Fruit fly (Drosophila melanogaster) whole organism, prepupa: Measurements from ENCODE around the gene UbcE2H.

Source experiments
- Blimp-1 ChIP-seq: fragments of 200-800 bp; sonication (Bioruptor generic); optimal IDR thresholded peaks from 3 replicates; lab custom pipeline; 2017; ENCODE audit warnings: missing biosample characterization, missing genetic modification characterization, mild to moderate bottlenecking, moderate library complexity, missing genetic modification reagents
- CG10631 ChIP-seq: fragments of 200-800 bp; sonication (Bioruptor generic); optimal IDR thresholded peaks from 2 replicates; lab custom pipeline; 2016; ENCODE audit warnings: missing biosample characterization, missing genetic modification characterization
- CG11294 ChIP-seq: fragments of 200-800 bp; sonication (Bioruptor generic); IDR thresholded peaks from 2 replicates; pipeline ENCODE4 v1.3.6; 2022; ENCODE audit warnings: missing biosample characterization, missing genetic modification characterization
- CG11762 ChIP-seq: fragments of 200-800 bp; sonication (Bioruptor generic); optimal IDR thresholded peaks from 3 replicates; lab custom pipeline; 2016; ENCODE audit warnings: missing biosample characterization, missing genetic modification characterization; ENCODE audit not compliant: insufficient read depth
- CG11902 ChIP-seq: fragments of 200-800 bp; sonication (Bioruptor generic); optimal IDR thresholded peaks from 3 replicates; lab custom pipeline; 2016; ENCODE audit warnings: missing biosample characterization, missing genetic modification characterization
- CG15336 ChIP-seq: fragments of 200-800 bp; sonication (Bioruptor generic); IDR thresholded peaks from 2 replicates; pipeline ENCODE4 v1.3.6; 2022; ENCODE audit warnings: missing biosample characterization, missing genetic modification characterization
- CG1621 ChIP-seq: fragments of 200-800 bp; sonication (Bioruptor generic); optimal IDR thresholded peaks from 3 replicates; lab custom pipeline; 2018; ENCODE audit warnings: missing biosample characterization, mild to moderate bottlenecking, missing genetic modification characterization
- CG16779 ChIP-seq: fragments of 200-800 bp; sonication (Bioruptor generic); optimal IDR thresholded peaks from 3 replicates; lab custom pipeline; 2017; ENCODE audit warnings: missing biosample characterization, mild to moderate bottlenecking, missing genetic modification characterization
- CG3032 ChIP-seq: fragments of 200-800 bp; optimal IDR thresholded peaks from 2 replicates; lab custom pipeline; 2019; ENCODE audit warnings: missing biosample characterization, mild to moderate bottlenecking, missing genetic modification characterization, moderate library complexity
- CG31627 ChIP-seq: fragments of 200-800 bp; sonication (Bioruptor generic); optimal IDR thresholded peaks from 3 replicates; lab custom pipeline; 2016; ENCODE audit warnings: missing biosample characterization, missing genetic modification characterization
- CG34406 ChIP-seq: fragments of 200-800 bp; sonication (Bioruptor generic); optimal IDR thresholded peaks from 3 replicates; lab custom pipeline; 2016; ENCODE audit warnings: missing biosample characterization, missing genetic modification characterization
- CG3919 ChIP-seq: fragments of 200-800 bp; sonication (Bioruptor generic); optimal IDR thresholded peaks from 3 replicates; lab custom pipeline; 2016; ENCODE audit warnings: missing biosample characterization, missing genetic modification characterization
- CG4318 ChIP-seq: fragments of 200-800 bp; sonication (Bioruptor generic); optimal IDR thresholded peaks from 3 replicates; lab custom pipeline; 2017; ENCODE audit warnings: missing biosample characterization, mild to moderate bottlenecking, missing genetic modification characterization
- CG6163 ChIP-seq: fragments of 200-800 bp; sonication (Bioruptor generic); IDR thresholded peaks from 3 replicates; pipeline ENCODE4 v1.3.6; 2022; ENCODE audit warnings: missing biosample characterization, missing genetic modification characterization
- CG6276 ChIP-seq: fragments of 200-800 bp; sonication (Bioruptor generic); optimal IDR thresholded peaks from 2 replicates; lab custom pipeline; 2017; ENCODE audit warnings: missing biosample characterization, mild to moderate bottlenecking, missing genetic modification characterization
- CG6792 ChIP-seq: fragments of 200-800 bp; sonication (Bioruptor generic); optimal IDR thresholded peaks from 3 replicates; lab custom pipeline; 2016; ENCODE audit warnings: missing biosample characterization, missing genetic modification characterization
- CG6854 ChIP-seq: fragments of 200-800 bp; sonication (Bioruptor generic); optimal IDR thresholded peaks from 2 replicates; lab custom pipeline; 2017; ENCODE audit warnings: missing biosample characterization, mild to moderate bottlenecking, missing genetic modification characterization
- CG7368 ChIP-seq: fragments of 200-800 bp; sonication (Bioruptor generic); optimal IDR thresholded peaks from 3 replicates; lab custom pipeline; 2016; ENCODE audit warnings: missing biosample characterization, missing genetic modification characterization
- CG8119 ChIP-seq: fragments of 200-800 bp; sonication (Bioruptor generic); IDR thresholded peaks from 3 replicates; pipeline ENCODE4 v1.3.6; 2022; ENCODE audit warnings: missing biosample characterization, missing genetic modification characterization
- CG8319 ChIP-seq: fragments of 200-800 bp; sonication (Bioruptor generic); optimal IDR thresholded peaks from 3 replicates; lab custom pipeline; 2016; ENCODE audit warnings: missing biosample characterization, missing genetic modification characterization
- CG8632 ChIP-seq: fragments of 200-800 bp; sonication (Bioruptor generic); optimal IDR thresholded peaks from 3 replicates; lab custom pipeline; 2016; ENCODE audit warnings: missing biosample characterization, missing genetic modification characterization
- CG9139 ChIP-seq: fragments of 200-800 bp; sonication (Bioruptor generic); optimal IDR thresholded peaks from 3 replicates; lab custom pipeline; 2017; ENCODE audit warnings: missing biosample characterization, mild to moderate bottlenecking, missing genetic modification characterization
- Eip75B ChIP-seq: fragments of 200-800 bp; sonication (Bioruptor generic); optimal IDR thresholded peaks from 3 replicates; lab custom pipeline; 2016; ENCODE audit warnings: missing biosample characterization, missing genetic modification characterization
- Eip78C ChIP-seq: fragments of 200-800 bp; sonication (Bioruptor generic); peaks from one replicate; lab custom pipeline; 2016; ENCODE audit warnings: missing biosample characterization, missing genetic modification characterization
- Eip93F ChIP-seq: fragments of 200-800 bp; sonication (Bioruptor generic); optimal IDR thresholded peaks from 2 replicates; lab custom pipeline; 2016; ENCODE audit warnings: missing biosample characterization, mild to moderate bottlenecking, missing genetic modification characterization
- Ets21C ChIP-seq: fragments of 200-800 bp; sonication (Bioruptor generic); optimal IDR thresholded peaks from 3 replicates; lab custom pipeline; 2016; ENCODE audit warnings: missing biosample characterization, missing genetic modification characterization
- Ets96B ChIP-seq: fragments of 200-800 bp; optimal IDR thresholded peaks from 2 replicates; lab custom pipeline; 2019; ENCODE audit warnings: missing biosample characterization, mild to moderate bottlenecking, missing genetic modification characterization, moderate library complexity
- Gug ChIP-seq: fragments of 200-800 bp; sonication (Bioruptor generic); IDR thresholded peaks from 2 replicates; pipeline ENCODE4 v1.3.6; 2022; ENCODE audit warnings: missing biosample characterization, missing genetic modification characterization
- Hr39 ChIP-seq: fragments of 200-800 bp; sonication (Bioruptor generic); optimal IDR thresholded peaks from 2 replicates; lab custom pipeline; 2016; ENCODE audit warnings: missing biosample characterization, missing genetic modification characterization
- Hr4 ChIP-seq: fragments of 200-800 bp; sonication (Bioruptor generic); optimal IDR thresholded peaks from 3 replicates; lab custom pipeline; 2016; ENCODE audit warnings: missing biosample characterization, missing genetic modification characterization
- Lpt ChIP-seq: fragments of 200-800 bp; sonication (Bioruptor generic); optimal IDR thresholded peaks from 3 replicates; lab custom pipeline; 2016; ENCODE audit warnings: missing biosample characterization, missing genetic modification characterization
- achi ChIP-seq: fragments of 200-800 bp; sonication (Bioruptor generic); optimal IDR thresholded peaks from 3 replicates; lab custom pipeline; 2016; ENCODE audit warnings: missing biosample characterization, missing genetic modification characterization
- cyc ChIP-seq: fragments of 200-800 bp; sonication (Bioruptor generic); optimal IDR thresholded peaks from 3 replicates; lab custom pipeline; 2016; ENCODE audit warnings: missing biosample characterization, missing genetic modification characterization
- dac ChIP-seq: fragments of 200-800 bp; sonication (Bioruptor generic); optimal IDR thresholded peaks from 2 replicates; lab custom pipeline; 2017; ENCODE audit warnings: missing biosample characterization, mild to moderate bottlenecking, missing genetic modification characterization
- dsx ChIP-seq: fragments of 200-800 bp; optimal IDR thresholded peaks from 3 replicates; lab custom pipeline; 2019; ENCODE audit warnings: missing biosample characterization, mild to moderate bottlenecking, missing genetic modification characterization, moderate library complexity; ENCODE audit not compliant: poor library complexity, severe bottlenecking
- esn ChIP-seq: fragments of 200-800 bp; sonication (Bioruptor generic); optimal IDR thresholded peaks from 2 replicates; lab custom pipeline; 2016; ENCODE audit warnings: missing biosample characterization, mild to moderate bottlenecking, missing genetic modification characterization, moderate library complexity
- fd85E ChIP-seq: fragments of 200-800 bp; sonication (Bioruptor generic); optimal IDR thresholded peaks from 3 replicates; lab custom pipeline; 2016; ENCODE audit warnings: missing biosample characterization, missing genetic modification characterization
- fkh ChIP-seq: fragments of 200-800 bp; sonication (Bioruptor generic); optimal IDR thresholded peaks from 3 replicates; lab custom pipeline; 2017; ENCODE audit warnings: missing biosample characterization, mild to moderate bottlenecking, missing genetic modification characterization, moderate library complexity
- pdm3 ChIP-seq: fragments of 200-800 bp; sonication (Bioruptor generic); optimal IDR thresholded peaks from 3 replicates; lab custom pipeline; 2016; ENCODE audit warnings: missing biosample characterization, missing genetic modification characterization
- salr ChIP-seq, 2 experiments: fragments of 200-800 bp; sonication (Bioruptor generic); optimal IDR thresholded peaks; 3 replicates each; lab custom pipeline; 2016 to 2018; ENCODE audit warnings: missing biosample characterization in 2 of 2, missing genetic modification characterization in 2 of 2, mild to moderate bottlenecking in 1 of 2
- spab ChIP-seq: fragments of 200-800 bp; sonication (Bioruptor generic); optimal IDR thresholded peaks from 2 replicates; lab custom pipeline; 2017; ENCODE audit warnings: missing biosample characterization, mild to moderate bottlenecking, missing genetic modification characterization, missing genetic modification reagents
- vri ChIP-seq: fragments of 200-800 bp; sonication (Bioruptor generic); optimal IDR thresholded peaks from 3 replicates; lab custom pipeline; 2016; ENCODE audit warnings: missing biosample characterization, mild to moderate bottlenecking, missing genetic modification characterization

UbcE2H gene

DNA sequence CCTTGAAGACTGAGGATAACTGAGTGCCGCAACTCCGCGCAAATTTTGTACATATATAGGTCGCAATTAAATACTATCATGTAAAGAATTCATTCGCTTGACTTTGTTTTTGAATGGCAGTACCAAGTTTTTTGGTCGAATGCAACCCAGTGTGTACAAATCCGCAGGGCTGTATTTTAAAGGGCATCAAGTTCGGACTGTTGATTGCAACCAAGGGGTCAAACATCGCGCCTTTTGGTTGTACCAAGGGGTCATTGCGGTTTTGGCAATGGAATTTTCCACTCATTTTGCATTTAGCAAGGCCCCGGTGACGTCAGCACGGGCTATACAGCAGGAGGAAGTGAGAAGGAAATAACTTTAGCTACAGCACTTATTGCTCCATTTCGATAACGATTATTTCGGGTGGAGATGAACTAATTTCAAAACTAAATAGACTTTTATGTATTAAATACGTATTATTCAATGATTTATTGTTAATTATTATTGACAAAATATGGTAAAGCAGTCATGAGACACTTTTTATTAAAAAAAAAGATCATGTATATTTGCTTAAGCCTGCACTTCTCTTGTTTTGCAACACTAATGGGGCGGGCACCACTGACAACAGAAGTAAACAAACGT is 37.9 kb upstream of the UbcE2H start, which contains the start of gene CG10958 (continued):
- TF ChIP-seq salr (GFP tag; optimal IDR thresholded peaks at IDR 0.05; lab: Kevin White, UChicago) (no peak), CG15336 (GFP tag; lab: Robert Waterston, UW) (peak; percentile 52; the same call in 1 of the 2 replicates), CG9139 (no peak), CG16779 (tag; lab: Kevin White, UChicago) (no peak), CG8319 (peak; percentile 34), Eip93F (GFP tag; lab: Kevin White, UChicago) (peak; percentile 57), fkh (GFP tag; lab: Kevin White, UChicago) (peak; percentile 90), spab (GFP tag; lab: Kevin White, UChicago) (no peak)

DNA sequence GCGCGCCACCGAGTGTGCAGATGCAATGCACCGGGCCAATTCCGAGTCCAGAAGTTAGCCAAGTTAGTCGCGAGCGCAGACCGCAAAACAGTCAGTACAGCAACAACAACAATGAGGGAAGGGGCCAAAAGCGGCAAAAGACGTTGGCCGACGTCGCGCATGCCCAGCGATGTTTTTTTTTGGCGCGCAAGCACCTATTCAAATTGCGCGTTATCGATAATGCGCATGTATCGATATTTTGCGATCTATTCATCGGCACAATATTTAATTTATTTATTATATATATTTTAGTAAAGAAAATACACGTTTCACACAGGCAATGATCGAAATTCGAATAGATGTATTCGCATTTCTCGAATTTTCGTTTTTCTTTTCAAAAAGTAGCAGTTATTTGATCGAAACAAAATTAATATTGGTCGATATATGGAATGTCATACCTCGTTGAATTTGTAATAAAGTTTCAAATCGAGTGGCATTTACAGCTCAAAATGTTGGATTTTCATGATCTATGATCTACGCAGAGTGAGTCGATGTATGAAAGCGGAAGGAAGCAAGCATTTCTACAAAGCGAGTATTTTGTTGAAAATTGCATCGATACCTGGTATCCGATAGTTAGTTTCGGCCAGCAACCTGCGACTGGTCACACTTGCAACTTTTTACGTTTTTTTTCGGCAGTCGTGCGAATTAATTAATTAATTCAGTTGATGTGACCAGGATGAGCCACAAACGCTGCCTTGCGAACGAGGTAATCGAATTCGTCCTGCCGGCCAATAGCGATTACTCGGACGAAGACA is 35.5 kb upstream of the UbcE2H start, which contains the start of gene CG2116:
Gene CG2116, plus strand, starts transcription at position 609 of the 794 bp plus-strand sequence.
- TF ChIP-seq esn = peak; percentile 13
- no peak for TF ChIP-seq CG11762
- TF ChIP-seq Eip78C (GFP tag; lab: Kevin White, UChicago) = peak; percentile 38

DNA sequence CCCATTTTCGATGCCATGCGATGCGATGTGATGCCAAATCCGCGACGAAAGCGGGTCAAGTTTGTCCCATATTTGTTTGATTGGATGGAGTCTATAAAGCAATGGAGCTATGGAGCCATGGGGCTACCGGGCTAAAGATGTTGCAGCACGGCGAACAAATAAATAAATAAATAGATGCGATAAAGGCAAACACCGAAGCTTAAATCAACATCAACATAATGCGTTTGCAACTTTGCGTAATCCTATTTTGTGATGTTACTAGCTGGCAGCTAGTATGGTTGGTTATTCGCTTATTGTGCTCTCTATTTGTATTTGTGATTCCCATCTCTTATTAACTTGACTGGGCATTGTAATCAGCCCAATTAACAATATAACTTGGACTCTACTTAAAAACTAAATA is 34.3 kb upstream of the UbcE2H start:
- no peak for TF ChIP-seq Eip75B (GFP tag; lab: Kevin White, UChicago)
- TF ChIP-seq CG11294 (GFP tag; lab: Robert Waterston, UW) = no peak
- TF ChIP-seq CG9139 = no peak
- TF ChIP-seq CG7368 (GFP tag; lab: Kevin White, UChicago) = no peak
- TF ChIP-seq Lpt (GFP tag; lab: Kevin White, UChicago) = no peak
- TF ChIP-seq Ets96B (tag; lab: Kevin White, UChicago) = no peak

DNA sequence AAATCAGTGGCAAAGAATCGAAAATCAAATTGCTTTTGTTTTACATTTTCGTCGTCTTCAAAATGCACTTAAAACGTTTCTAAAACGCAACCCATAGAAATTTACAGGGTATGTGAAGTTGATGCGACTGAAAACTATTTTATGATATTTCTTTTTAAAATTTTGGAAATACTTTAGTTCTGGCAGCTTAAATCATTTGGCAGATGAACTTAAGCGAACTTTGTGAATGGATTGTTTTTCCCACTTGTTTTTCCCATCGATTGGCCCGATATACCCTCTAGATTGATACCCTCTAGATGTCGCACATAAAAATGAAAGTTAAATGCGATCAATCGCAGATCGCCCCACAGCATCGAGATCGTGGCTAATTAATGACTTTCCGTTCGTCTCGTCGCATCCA is 32.3 kb upstream of the UbcE2H start:
- TF ChIP-seq CG3919 (GFP tag; lab: Kevin White, UChicago) = no peak
- no peak for TF ChIP-seq CG11762
- no peak for TF ChIP-seq Blimp-1
- TF ChIP-seq achi (GFP tag; lab: Kevin White, UChicago) = no peak
- no peak for TF ChIP-seq Ets96B (tag; lab: Kevin White, UChicago)
- no peak for TF ChIP-seq Ets21C (GFP tag; lab: Kevin White, UChicago)
- peak; percentile 44 for TF ChIP-seq Hr4 (GFP tag; lab: Kevin White, UChicago)
- TF ChIP-seq dsx (GFP tag; lab: Kevin White, UChicago) = no peak
- TF ChIP-seq CG16779 (tag; lab: Kevin White, UChicago) = no peak
- TF ChIP-seq CG6163 (GFP tag; lab: Robert Waterston, UW) = peak; percentile 50; the same call in 2 of the 3 replicates
- TF ChIP-seq CG1621 = no peak
- TF ChIP-seq fd85E (GFP tag; lab: Kevin White, UChicago) = no peak
- TF ChIP-seq salr (GFP tag; optimal IDR thresholded peaks at IDR 0.05; lab: Kevin White, UChicago) = no peak
- no peak for TF ChIP-seq CG31627
- TF ChIP-seq CG3032 (tag; lab: Kevin White, UChicago) = no peak
- TF ChIP-seq Gug = no peak
- peak; percentile 66 for TF ChIP-seq Eip78C (GFP tag; lab: Kevin White, UChicago)
- no peak for TF ChIP-seq CG6854
- TF ChIP-seq fkh (GFP tag; lab: Kevin White, UChicago) = no peak
- no peak for TF ChIP-seq Lpt (GFP tag; lab: Kevin White, UChicago)
- no peak for TF ChIP-seq CG11902 (GFP tag; lab: Kevin White, UChicago)
- TF ChIP-seq CG10631 = no peak
- TF ChIP-seq CG8119 (GFP tag; lab: Robert Waterston, UW) = 0 out of 3 replicates have a peak, but pooled peaks have one; percentile 29
- TF ChIP-seq CG9139 = no peak
- no peak for TF ChIP-seq CG6792 (GFP tag; lab: Kevin White, UChicago)
- TF ChIP-seq Eip93F (GFP tag; lab: Kevin White, UChicago) = no peak
- no peak for TF ChIP-seq cyc (GFP tag; lab: Kevin White, UChicago)
- no peak for TF ChIP-seq dac (GFP tag; lab: Kevin White, UChicago)
- TF ChIP-seq CG8632 = no peak
- TF ChIP-seq vri (GFP tag; lab: Kevin White, UChicago) = no peak
- peak; percentile 19 for TF ChIP-seq CG4318
- no peak for TF ChIP-seq Hr39 (GFP tag; lab: Kevin White, UChicago)
- no peak for TF ChIP-seq CG34406 (GFP tag; lab: Kevin White, UChicago)
- TF ChIP-seq CG6276 (GFP tag; lab: Kevin White, UChicago) = no peak
- TF ChIP-seq CG7368 (GFP tag; lab: Kevin White, UChicago) = no peak
- no peak for TF ChIP-seq pdm3
- peak; percentile 54 for TF ChIP-seq CG15336 (GFP tag; lab: Robert Waterston, UW)
